Fruit fly (Drosophila melanogaster): Measurements from ENCODE around the gene SNF4Agamma.

- TF ChIP-seq ash1 (GFP tag; optimal IDR thresholded peaks at IDR 0.05) (no peak), sug (tag; optimal IDR thresholded peaks at IDR 0.05) (no peak)
These were observed 96.6 kb downstream of the SNF4Agamma start, which contains the start of gene e for dm6 chr3R:21237099-21237498.
